Fruit fly (Drosophila melanogaster) whole organism, embryonic: ENCODE data around the gene CG12010.

Experiments
- Abd-B ChIP-seq: fragments of 200-800 bp; sonication (Bioruptor generic); optimal IDR thresholded peaks from 2 replicates; lab custom pipeline; 2018; ENCODE audit warnings: missing biosample characterization, mild to moderate bottlenecking, missing genetic modification characterization, moderate library complexity
- CG11398 ChIP-seq: fragments of 200-800 bp; sonication (Bioruptor generic); optimal IDR thresholded peaks from 2 replicates; lab custom pipeline; 2016; ENCODE audit warnings: missing biosample characterization, missing genetic modification characterization
- CG11504 ChIP-seq: fragments of 200-800 bp; sonication (Bioruptor generic); optimal IDR thresholded peaks from 3 replicates; lab custom pipeline; 2019; ENCODE audit warnings: missing biosample characterization, mild to moderate bottlenecking, missing genetic modification characterization, moderate library complexity
- CG12219 ChIP-seq: fragments of 200-800 bp; sonication (Bioruptor generic); optimal IDR thresholded peaks from 3 replicates; lab custom pipeline; 2018; ENCODE audit warnings: missing biosample characterization, mild to moderate bottlenecking, missing genetic modification characterization
- CG13894 ChIP-seq: fragments of 200-800 bp; sonication (Bioruptor generic); optimal IDR thresholded peaks from 3 replicates; lab custom pipeline; 2018; ENCODE audit warnings: missing biosample characterization, mild to moderate bottlenecking, missing genetic modification characterization, moderate library complexity
- CG14014 ChIP-seq: fragments of 200-800 bp; sonication (Bioruptor generic); IDR thresholded peaks from 2 replicates; pipeline ENCODE4 v1.3.6; 2022; ENCODE audit warnings: missing biosample characterization, missing genetic modification characterization
- CG14667 ChIP-seq: fragments of 200-800 bp; sonication (Bioruptor generic); IDR thresholded peaks from 2 replicates; pipeline ENCODE4 v1.3.6; 2022; ENCODE audit warnings: missing biosample characterization, missing genetic modification characterization
- CG1603 ChIP-seq: fragments of 200-800 bp; sonication (Bioruptor generic); optimal IDR thresholded peaks from 2 replicates; lab custom pipeline; 2019; ENCODE audit warnings: missing biosample characterization, mild to moderate bottlenecking, missing genetic modification characterization, moderate library complexity
- CG17385 ChIP-seq: fragments of 200-800 bp; sonication (Bioruptor generic); optimal IDR thresholded peaks from 3 replicates; lab custom pipeline; 2018; ENCODE audit warnings: missing biosample characterization, mild to moderate bottlenecking, missing genetic modification characterization
- CG18476 ChIP-seq: fragments of 200-800 bp; sonication (Bioruptor generic); optimal IDR thresholded peaks from 2 replicates; lab custom pipeline; 2016; ENCODE audit warnings: missing biosample characterization, mild to moderate bottlenecking, missing genetic modification characterization
- CG2129 ChIP-seq: fragments of 200-800 bp; sonication (Bioruptor generic); IDR thresholded peaks from 2 replicates; pipeline ENCODE4 v1.3.6; 2022; ENCODE audit warnings: missing biosample characterization, missing genetic modification characterization; ENCODE audit not compliant: partially characterized antibody
- CG31365 ChIP-seq: fragments of 200-800 bp; sonication (Bioruptor generic); optimal IDR thresholded peaks from 2 replicates; lab custom pipeline; 2018; ENCODE audit warnings: missing biosample characterization, mild to moderate bottlenecking, missing genetic modification characterization
- CG3281 ChIP-seq: fragments of 200-800 bp; sonication (Bioruptor generic); optimal IDR thresholded peaks from 3 replicates; lab custom pipeline; 2017; ENCODE audit warnings: missing biosample characterization, mild to moderate bottlenecking, missing genetic modification characterization
- CG3847 ChIP-seq: fragments of 200-800 bp; sonication (Bioruptor generic); IDR thresholded peaks from 2 replicates; pipeline ENCODE4 v1.3.6; 2022; ENCODE audit warnings: missing biosample characterization, missing genetic modification characterization
- CG4360 ChIP-seq: fragments of 200-800 bp; sonication (Bioruptor generic); IDR thresholded peaks from 2 replicates; pipeline ENCODE4 v1.3.6; 2022; ENCODE audit warnings: missing biosample characterization, missing genetic modification characterization
- CG4424 ChIP-seq: fragments of 200-800 bp; sonication (Bioruptor generic); optimal IDR thresholded peaks from 3 replicates; lab custom pipeline; 2016; ENCODE audit warnings: missing biosample characterization, missing genetic modification characterization
- CG6175 ChIP-seq: fragments of 200-800 bp; sonication (Bioruptor generic); IDR thresholded peaks from 3 replicates; pipeline ENCODE4 v1.3.6; 2022; ENCODE audit warnings: missing biosample characterization, missing genetic modification characterization
- CG6272 ChIP-seq: fragments of 200-800 bp; sonication (Bioruptor generic); IDR thresholded peaks from 2 replicates; pipeline ENCODE4 v1.3.6; 2022; ENCODE audit warnings: missing biosample characterization, missing genetic modification characterization
- CG8290 ChIP-seq, 3 experiments: fragments of 200-800 bp; sonication (Bioruptor generic); optimal IDR thresholded peaks; 2 replicates each; lab custom pipeline; 2016 to 2019; ENCODE audit warnings: missing biosample characterization in 3 of 3, missing genetic modification characterization in 3 of 3, mild to moderate bottlenecking in 2 of 3, moderate library complexity in 1 of 3
- CG9609 ChIP-seq: fragments of 200-800 bp; sonication (Bioruptor generic); optimal IDR thresholded peaks from 3 replicates; lab custom pipeline; 2016; ENCODE audit warnings: missing biosample characterization, missing genetic modification characterization
- CG9817 ChIP-seq: fragments of 200-800 bp; sonication (Bioruptor generic); optimal IDR thresholded peaks from 2 replicates; lab custom pipeline; 2018; ENCODE audit warnings: missing biosample characterization, mild to moderate bottlenecking, missing genetic modification characterization, moderate library complexity
- HLH4C ChIP-seq: fragments of 200-800 bp; sonication (Bioruptor generic); IDR thresholded peaks from 3 replicates; pipeline ENCODE4 v1.3.6; 2022; ENCODE audit warnings: missing biosample characterization, missing genetic modification characterization; ENCODE audit not compliant: partially characterized antibody
- HmgZ ChIP-seq: fragments of 200-800 bp; sonication (Bioruptor generic); optimal IDR thresholded peaks from 2 replicates; lab custom pipeline; 2018; ENCODE audit warnings: missing biosample characterization, mild to moderate bottlenecking, missing genetic modification characterization
- Hr78 ChIP-seq, 2 experiments: fragments of 200-800 bp in 1 of 2; fragments of >200 bp in 1 of 2; sonication (Bioruptor generic) in 1 of 2; optimal IDR thresholded peaks; 2 replicates each; lab custom pipeline; 2017 to 2019; ENCODE audit warnings: missing biosample characterization in 2 of 2, missing genetic modification characterization in 2 of 2, mild to moderate bottlenecking in 1 of 2, moderate library complexity in 1 of 2
- Mes4 ChIP-seq: fragments of 200-800 bp; sonication (Bioruptor generic); optimal IDR thresholded peaks from 2 replicates; lab custom pipeline; 2016; ENCODE audit warnings: missing biosample characterization, missing genetic modification characterization
- Nf-YB ChIP-seq: fragments of 200-800 bp; sonication (Bioruptor generic); optimal IDR thresholded peaks from 3 replicates; lab custom pipeline; 2019; ENCODE audit warnings: missing biosample characterization, mild to moderate bottlenecking, missing genetic modification characterization, moderate library complexity
- Ptx1 ChIP-seq: fragments of 200-800 bp; sonication (Bioruptor generic); IDR thresholded peaks from 2 replicates; pipeline ENCODE4 v1.3.6; 2022; ENCODE audit warnings: missing biosample characterization, missing genetic modification characterization
- Rfx ChIP-seq: fragments of 200-800 bp; sonication (Bioruptor generic); IDR thresholded peaks from 2 replicates; pipeline ENCODE4 v1.3.6; 2022; ENCODE audit warnings: missing biosample characterization, missing genetic modification characterization
- Rx ChIP-seq: fragments of 200-800 bp; sonication (Bioruptor generic); IDR thresholded peaks from 2 replicates; pipeline ENCODE4 v1.3.6; 2022; ENCODE audit warnings: missing biosample characterization, missing genetic modification characterization
- Side ChIP-seq: fragments of 200-800 bp; sonication (Bioruptor generic); optimal IDR thresholded peaks from 2 replicates; lab custom pipeline; 2016; ENCODE audit warnings: missing biosample characterization, missing genetic modification characterization
- Sry-β ChIP-seq: fragments of 200-800 bp; sonication (Bioruptor generic); optimal IDR thresholded peaks from 2 replicates; lab custom pipeline; 2018; ENCODE audit warnings: missing biosample characterization, mild to moderate bottlenecking, missing genetic modification characterization, moderate library complexity
- cas ChIP-seq: fragments of 200-800 bp; sonication (Bioruptor generic); IDR thresholded peaks from 2 replicates; pipeline ENCODE4 v1.3.6; 2022; ENCODE audit warnings: missing biosample characterization, missing genetic modification characterization
- croc ChIP-seq: fragments of 200-800 bp; sonication (Bioruptor generic); conservative IDR thresholded peaks from 3 replicates; pipeline ENCODE4 v1.3.6; 2022; ENCODE audit warnings: missing biosample characterization, missing genetic modification characterization
- crol ChIP-seq: fragments of 200-800 bp; sonication (Bioruptor generic); IDR thresholded peaks from 2 replicates; pipeline ENCODE4 v1.3.6; 2022; ENCODE audit warnings: missing biosample characterization, missing genetic modification characterization
- cwo ChIP-seq: fragments of 200-800 bp; sonication (Bioruptor generic); optimal IDR thresholded peaks from 3 replicates; lab custom pipeline; 2017; ENCODE audit warnings: missing biosample characterization, missing genetic modification characterization, mild to moderate bottlenecking, moderate library complexity, missing genetic modification reagents
- danr ChIP-seq: fragments of 200-800 bp; sonication (Bioruptor generic); IDR thresholded peaks from 2 replicates; pipeline ENCODE4 v1.3.6; 2022; ENCODE audit warnings: missing biosample characterization, missing genetic modification characterization
- dysf ChIP-seq: fragments of 200-800 bp; sonication (Bioruptor generic); IDR thresholded peaks from 3 replicates; pipeline ENCODE4 v1.3.6; 2022; ENCODE audit warnings: missing biosample characterization, missing genetic modification characterization
- ewg ChIP-seq: fragments of 200-800 bp; sonication (Bioruptor generic); optimal IDR thresholded peaks from 3 replicates; lab custom pipeline; 2017; ENCODE audit warnings: mild to moderate bottlenecking, missing biosample characterization, missing genetic modification reagents, missing genetic modification characterization
- ind ChIP-seq: fragments of 200-800 bp; sonication (Bioruptor generic); optimal IDR thresholded peaks from 3 replicates; lab custom pipeline; 2016; ENCODE audit warnings: missing biosample characterization, missing genetic modification characterization
- kni ChIP-seq: fragments of 200-800 bp; sonication (Bioruptor generic); optimal IDR thresholded peaks from 3 replicates; lab custom pipeline; 2017; ENCODE audit warnings: mild to moderate bottlenecking, missing biosample characterization, missing genetic modification reagents, missing genetic modification characterization
- lbe ChIP-seq: fragments of 200-800 bp; sonication (Bioruptor generic); optimal IDR thresholded peaks from 2 replicates; lab custom pipeline; 2016; ENCODE audit warnings: missing biosample characterization, mild to moderate bottlenecking, missing genetic modification characterization
- org-1 ChIP-seq: fragments of 200-800 bp; sonication (Bioruptor generic); optimal IDR thresholded peaks from 2 replicates; lab custom pipeline; 2017; ENCODE audit warnings: missing biosample characterization, missing genetic modification characterization
- pb ChIP-seq: fragments of 200-800 bp; sonication (Bioruptor generic); optimal IDR thresholded peaks from 3 replicates; lab custom pipeline; 2016; ENCODE audit warnings: missing biosample characterization, missing genetic modification characterization
- pnt ChIP-seq: fragments of 200-800 bp; sonication (Bioruptor generic); optimal IDR thresholded peaks from 3 replicates; lab custom pipeline; 2016; ENCODE audit warnings: missing biosample characterization, missing genetic modification characterization
- ranshi ChIP-seq: fragments of 200-800 bp; sonication (Bioruptor generic); IDR thresholded peaks from 2 replicates; pipeline ENCODE4 v1.3.6; 2022; ENCODE audit warnings: missing biosample characterization, missing genetic modification characterization
- run ChIP-seq: fragments of 200-800 bp; sonication (Bioruptor generic); optimal IDR thresholded peaks from 3 replicates; lab custom pipeline; 2018; ENCODE audit warnings: missing biosample characterization, mild to moderate bottlenecking, missing genetic modification characterization
- salm ChIP-seq: fragments of 200-800 bp; sonication (Bioruptor generic); optimal IDR thresholded peaks from 2 replicates; lab custom pipeline; 2018; ENCODE audit warnings: missing biosample characterization, mild to moderate bottlenecking, missing genetic modification characterization
- sd ChIP-seq: fragments of 200-800 bp; sonication (Bioruptor generic); optimal IDR thresholded peaks from 3 replicates; lab custom pipeline; 2018; ENCODE audit warnings: missing biosample characterization, mild to moderate bottlenecking, missing genetic modification characterization, moderate library complexity
- tin ChIP-seq: fragments of 200-800 bp; sonication (Bioruptor generic); optimal IDR thresholded peaks from 3 replicates; lab custom pipeline; 2016; ENCODE audit warnings: missing biosample characterization, missing genetic modification characterization
- trem ChIP-seq: fragments of 200-800 bp; optimal IDR thresholded peaks from 3 replicates; lab custom pipeline; 2019; ENCODE audit warnings: missing biosample characterization, mild to moderate bottlenecking, missing genetic modification characterization, moderate library complexity

Gene CG12010

dm6 chr3L:3396056-3396455 is 22.0 kb downstream of the CG12010 start (continued):
- peak; percentile 84 for TF ChIP-seq CG17385
- TF ChIP-seq org-1 (GFP tag; lab: Kevin White, UChicago), result peak; percentile 44
- peak; percentile 88 for TF ChIP-seq tin (GFP tag; lab: Kevin White, UChicago)
- TF ChIP-seq ewg (GFP tag; lab: Kevin White, UChicago), result peak; percentile 82
- TF ChIP-seq CG12219 (GFP tag; lab: Kevin White, UChicago), result peak; percentile 75
- TF ChIP-seq Nf-YB, result peak; percentile 77
- peak; percentile 91 for TF ChIP-seq CG8290 (GFP tag; optimal IDR thresholded peaks at IDR 0.05; lab: Kevin White, UChicago)
- peak in 1 of 2 experiments; percentile 83 for TF ChIP-seq CG8290 (tag; optimal IDR thresholded peaks at IDR 0.05; lab: Kevin White, UChicago)
- peak; percentile 75 for TF ChIP-seq CG18476
- peak; percentile 77 for TF ChIP-seq Ptx1 (GFP tag; lab: Robert Waterston, UW)
- TF ChIP-seq pnt (GFP tag; lab: Kevin White, UChicago), result peak; percentile 65
- no peak for TF ChIP-seq cas (GFP tag; lab: Robert Waterston, UW)
- 0 out of 2 replicates have a peak, but pooled peaks have one; percentile 29 for TF ChIP-seq CG3847 (GFP tag; lab: Robert Waterston, UW)
- TF ChIP-seq CG14014 (GFP tag; lab: Robert Waterston, UW), result peak; percentile 47; the same call in 1 of the 2 replicates
- TF ChIP-seq CG2129 (GFP tag; lab: Robert Waterston, UW), result no peak
- peak; percentile 94 for TF ChIP-seq CG4424 (GFP tag; lab: Kevin White, UChicago)
- TF ChIP-seq danr (GFP tag; lab: Robert Waterston, UW), result peak; percentile 55; the same call in 1 of the 2 replicates
- TF ChIP-seq trem, result peak; percentile 94
- TF ChIP-seq CG9817 (tag; lab: Kevin White, UChicago), result peak; percentile 71
- peak; percentile 60 for TF ChIP-seq HmgZ (tag; lab: Kevin White, UChicago)
- TF ChIP-seq pb (GFP tag; lab: Kevin White, UChicago), result peak; percentile 26
- no peak; the same call in 1 of the 2 replicates for TF ChIP-seq crol (GFP tag; lab: Robert Waterston, UW)
- peak; percentile 79 for TF ChIP-seq Side (GFP tag; lab: Kevin White, UChicago)
- peak; percentile 29 for TF ChIP-seq CG31365 (tag; lab: Kevin White, UChicago)
- TF ChIP-seq Mes4 (GFP tag; lab: Kevin White, UChicago), result peak; percentile 70
- peak; percentile 16 for TF ChIP-seq CG3281 (GFP tag; lab: Kevin White, UChicago)
- TF ChIP-seq run (tag; lab: Kevin White, UChicago), result peak; percentile 69
- TF ChIP-seq CG11398 (GFP tag; lab: Kevin White, UChicago), result peak; percentile 43
- TF ChIP-seq CG6272 (GFP tag; lab: Robert Waterston, UW), result peak; percentile 69
- peak; percentile 60 for TF ChIP-seq CG1603 (tag; lab: Kevin White, UChicago)
- peak; percentile 62 for TF ChIP-seq CG9609
- no peak for TF ChIP-seq HLH4C (GFP tag; lab: Robert Waterston, UW)
- TF ChIP-seq croc (GFP tag; lab: Robert Waterston, UW), result peak; percentile 92
- TF ChIP-seq dysf, result peak; percentile 70; the same call in 2 of the 3 replicates
- peak; percentile 69 for TF ChIP-seq Sry-β (GFP tag; lab: Kevin White, UChicago)
- peak; percentile 65 for TF ChIP-seq ind (GFP tag; lab: Kevin White, UChicago)
- TF ChIP-seq lbe (GFP tag; lab: Kevin White, UChicago), result no peak

DNA sequence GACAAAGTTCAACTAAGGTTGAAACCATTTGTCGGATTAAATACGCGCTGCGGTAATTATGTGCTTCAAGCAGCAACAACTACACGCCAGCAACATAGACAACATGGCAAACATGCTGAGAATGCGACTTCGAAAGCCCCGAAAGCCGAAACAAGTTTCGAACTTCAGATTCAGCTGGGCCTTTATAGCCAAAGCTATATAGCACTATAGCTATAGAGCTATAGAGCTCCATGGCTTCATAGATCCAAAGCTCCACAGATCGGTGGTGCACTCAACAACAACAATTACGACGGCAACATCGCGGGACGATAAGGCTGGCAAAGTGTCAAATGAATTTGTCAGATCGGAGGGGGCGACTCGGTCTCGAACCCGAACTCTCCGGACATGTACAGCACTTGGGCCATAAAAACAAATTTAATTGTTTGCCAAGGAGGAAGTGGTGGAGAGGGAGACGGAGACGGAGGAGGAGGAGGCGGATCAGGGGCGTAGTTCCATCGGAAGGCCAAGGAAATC is 23.3 kb downstream of the CG12010 start:
- TF ChIP-seq sd (tag; lab: Kevin White, UChicago) (peak; percentile 61), crol (GFP tag; lab: Robert Waterston, UW) (peak; percentile 52; the same call in 1 of the 2 replicates), CG4360 (peak; percentile 60; the same call in 1 of the 2 replicates), Hr78 (GFP tag; optimal IDR thresholded peaks at IDR 0.05; lab: Kevin White, UChicago) (peak in 1 of 2 experiments; percentile 65), kni (peak; percentile 36), Abd-B (GFP tag; lab: Kevin White, UChicago) (peak; percentile 26), salm (tag; lab: Kevin White, UChicago) (no peak), Rfx (GFP tag; lab: Robert Waterston, UW) (no peak), Rx (GFP tag; lab: Robert Waterston, UW) (no peak), CG11504 (tag; lab: Kevin White, UChicago) (peak; percentile 24), CG6175 (GFP tag; lab: Robert Waterston, UW) (0 out of 3 replicates have a peak, but pooled peaks have one; percentile 4), CG14667 (no peak), cwo (GFP tag; lab: Kevin White, UChicago) (peak; percentile 33), ranshi (no peak), CG13894 (tag; lab: Kevin White, UChicago) (peak; percentile 97)
